Worm (Caenorhabditis elegans) whole organism, young adult: ENCODE data around the gene Y41D4A.1.

Source experiments
- B0019.2 ChIP-seq: fragments of 200-800 bp; sonication (Bioruptor generic); conservative IDR thresholded peaks from 2 replicates; pipeline ENCODE4 v1.3.6; 2022; ENCODE audit warnings: missing genetic modification reagents, missing genetic modification characterization, missing compliant biosample characterization
- B0336.3 ChIP-seq: fragments of 200-800 bp; sonication (Bioruptor generic); IDR thresholded peaks from 2 replicates; pipeline ENCODE4 v1.3.6; 2022; ENCODE audit warnings: missing genetic modification characterization, missing compliant biosample characterization
- C06A6.2 ChIP-seq: fragments of 200-800 bp; sonication (Bioruptor generic); conservative IDR thresholded peaks from 2 replicates; pipeline ENCODE4 v1.3.6; 2022; ENCODE audit warnings: missing genetic modification characterization, missing compliant biosample characterization
- F10E7.11 ChIP-seq: sonication (generic microtip); optimal IDR thresholded peaks from 2 replicates; lab custom pipeline; 2017; ENCODE audit warnings: mild to moderate bottlenecking, missing genetic modification characterization, moderate library complexity, missing compliant biosample characterization
- F22D6.2 ChIP-seq: sonication (generic microtip); optimal IDR thresholded peaks from 2 replicates; lab custom pipeline; 2016; ENCODE audit warnings: mild to moderate bottlenecking, missing genetic modification characterization, missing compliant biosample characterization
- F23B12.7 ChIP-seq: sonication (generic microtip); optimal IDR thresholded peaks from 2 replicates; lab custom pipeline; 2017; ENCODE audit warnings: missing genetic modification characterization, mild to moderate bottlenecking, missing compliant biosample characterization, antibody characterized with exemption, moderate library complexity; ENCODE audit not compliant: insufficient read depth
- F33H1.4 ChIP-seq: fragments of 200-800 bp; sonication (Bioruptor generic); IDR thresholded peaks from 2 replicates; pipeline ENCODE4 v1.3.6; 2022; ENCODE audit warnings: missing genetic modification reagents, missing genetic modification characterization, missing compliant biosample characterization
- F37B4.10 ChIP-seq: fragments of 200-800 bp; sonication (Bioruptor generic); IDR thresholded peaks from 2 replicates; pipeline ENCODE4 v1.3.6; 2022; ENCODE audit warnings: missing genetic modification characterization, missing compliant biosample characterization
- F49E8.2 ChIP-seq: sonication (generic microtip); optimal IDR thresholded peaks from 3 replicates; lab custom pipeline; 2017; ENCODE audit warnings: missing genetic modification characterization, mild to moderate bottlenecking, missing compliant biosample characterization, antibody characterized with exemption, moderate library complexity; ENCODE audit not compliant: insufficient read depth
- F52B5.7 ChIP-seq: sonication (generic microtip); optimal IDR thresholded peaks from 2 replicates; lab custom pipeline; 2016; ENCODE audit warnings: mild to moderate bottlenecking, missing genetic modification characterization, missing compliant biosample characterization
- Y53F4B.3 ChIP-seq: fragments of 200-800 bp; sonication (Bioruptor generic); IDR thresholded peaks from 2 replicates; pipeline ENCODE4 v1.3.6; 2022; ENCODE audit warnings: missing genetic modification reagents, missing genetic modification characterization, missing compliant biosample characterization
- Y53G8AR.9 ChIP-seq: fragments of 200-800 bp; sonication (Bioruptor generic); conservative IDR thresholded peaks from 2 replicates; pipeline ENCODE4 v1.3.6; 2022; ENCODE audit warnings: missing genetic modification reagents, missing genetic modification characterization, missing compliant biosample characterization
- akir-1 ChIP-seq: fragments of 200-800 bp; sonication (Bioruptor generic); optimal IDR thresholded peaks from 2 replicates; lab custom pipeline; 2018; ENCODE audit warnings: mild to moderate bottlenecking, missing genetic modification characterization, moderate library complexity, missing compliant biosample characterization
- attf-6 ChIP-seq: fragments of 200-800 bp; sonication (Bioruptor generic); IDR thresholded peaks from 2 replicates; pipeline ENCODE4 v1.3.6; 2022; ENCODE audit warnings: missing genetic modification reagents, missing genetic modification characterization, missing compliant biosample characterization
- ceh-100 ChIP-seq: fragments of 200-800 bp; sonication (Bioruptor generic); IDR thresholded peaks from 2 replicates; pipeline ENCODE4 v1.3.6; 2022; ENCODE audit warnings: missing genetic modification reagents, missing genetic modification characterization, missing compliant biosample characterization
- ceh-79 ChIP-seq: sonication (generic microtip); optimal IDR thresholded peaks from 2 replicates; lab custom pipeline; 2017; ENCODE audit warnings: mild to moderate bottlenecking, missing genetic modification characterization, missing compliant biosample characterization
- ceh-91 ChIP-seq: fragments of 200-800 bp; sonication (Bioruptor generic); IDR thresholded peaks from 2 replicates; pipeline ENCODE4 v1.3.6; 2022; ENCODE audit warnings: missing genetic modification reagents, missing genetic modification characterization, missing compliant biosample characterization
- egl-18 ChIP-seq: fragments of 200-800 bp; sonication (Bioruptor generic); IDR thresholded peaks from 2 replicates; pipeline ENCODE4 v1.3.6; 2022; ENCODE audit warnings: missing genetic modification reagents, missing genetic modification characterization, missing compliant biosample characterization
- egrh-3 ChIP-seq: fragments of 200-800 bp; sonication (Bioruptor generic); IDR thresholded peaks from 2 replicates; pipeline ENCODE4 v1.3.6; 2022; ENCODE audit warnings: missing genetic modification reagents, missing genetic modification characterization, missing compliant biosample characterization
- ekl-4 ChIP-seq: fragments of 200-800 bp; sonication (Bioruptor generic); IDR thresholded peaks from 2 replicates; pipeline ENCODE4 v1.3.6; 2022; ENCODE audit warnings: missing genetic modification reagents, missing genetic modification characterization, missing compliant biosample characterization
- hmg-1.2 ChIP-seq: fragments of 200-800 bp; sonication (Bioruptor generic); IDR thresholded peaks from 2 replicates; pipeline ENCODE4 v1.3.6; 2022; ENCODE audit warnings: missing genetic modification reagents, missing genetic modification characterization, missing compliant biosample characterization
- hrde-1 ChIP-seq: sonication (generic microtip); optimal IDR thresholded peaks from 2 replicates; lab custom pipeline; 2016; ENCODE audit warnings: missing genetic modification characterization, mild to moderate bottlenecking, missing compliant biosample characterization, moderate library complexity, missing genotype, missing genetic modification reagents, borderline replicate concordance
- hsf-1 ChIP-seq: fragments of 200-800 bp; sonication (Bioruptor generic); IDR thresholded peaks from 2 replicates; pipeline ENCODE4 v1.3.6; 2022; ENCODE audit warnings: missing genetic modification reagents, missing genetic modification characterization, missing compliant biosample characterization
- lag-1 ChIP-seq: fragments of 200-800 bp; sonication (Bioruptor generic); IDR thresholded peaks from 2 replicates; pipeline ENCODE4 v1.3.6; 2022; ENCODE audit warnings: missing genetic modification reagents, missing genetic modification characterization, missing compliant biosample characterization
- let-607 ChIP-seq, 2 experiments: fragments of 200-800 bp in 1 of 2; sonication (Bioruptor generic) in 1 of 2; sonication (generic microtip) in 1 of 2; optimal IDR thresholded peaks; 2 replicates each; lab custom pipeline; 2016 to 2018; ENCODE audit warnings: mild to moderate bottlenecking in 2 of 2, missing compliant biosample characterization in 2 of 2, missing genetic modification characterization in 2 of 2, moderate library complexity in 2 of 2, missing genotype in 1 of 2
- lir-1 ChIP-seq: fragments of 200-800 bp; sonication (Bioruptor generic); conservative IDR thresholded peaks from 2 replicates; pipeline ENCODE4 v1.3.6; 2022; ENCODE audit warnings: missing genetic modification reagents, missing genetic modification characterization, missing compliant biosample characterization
- lsl-1 ChIP-seq: fragments of 200-800 bp; sonication (Bioruptor generic); optimal IDR thresholded peaks from 2 replicates; lab custom pipeline; 2018; ENCODE audit warnings: mild to moderate bottlenecking, missing genetic modification characterization, moderate library complexity, missing compliant biosample characterization
- madf-10 ChIP-seq: sonication (generic microtip); optimal IDR thresholded peaks from 2 replicates; lab custom pipeline; 2016; ENCODE audit warnings: mild to moderate bottlenecking, missing genetic modification characterization, missing compliant biosample characterization
- madf-6 ChIP-seq: fragments of 200-800 bp; sonication (Bioruptor generic); IDR thresholded peaks from 2 replicates; pipeline ENCODE4 v1.3.6; 2022; ENCODE audit warnings: missing genetic modification reagents, missing genetic modification characterization, missing compliant biosample characterization
- madf-8 ChIP-seq: fragments of 200-800 bp; sonication (Bioruptor generic); conservative IDR thresholded peaks from 2 replicates; pipeline ENCODE4 v1.3.6; 2022; ENCODE audit warnings: missing genetic modification reagents, missing genetic modification characterization, missing compliant biosample characterization
- mcd-1 ChIP-seq: fragments of 200-800 bp; sonication (Bioruptor generic); IDR thresholded peaks from 2 replicates; pipeline ENCODE4 v1.3.6; 2022; ENCODE audit warnings: missing genetic modification reagents, missing genetic modification characterization, missing compliant biosample characterization
- nfya-1 ChIP-seq: sonication (generic microtip); optimal IDR thresholded peaks from 2 replicates; lab custom pipeline; 2017; ENCODE audit warnings: antibody characterized with exemption, missing compliant biosample characterization, missing genetic modification characterization, borderline replicate concordance; ENCODE audit not compliant: insufficient read depth
- nfya-2 ChIP-seq: fragments of 200-800 bp; sonication (Bioruptor generic); IDR thresholded peaks from 2 replicates; pipeline ENCODE4 v1.3.6; 2022; ENCODE audit warnings: missing genetic modification reagents, missing genetic modification characterization, missing compliant biosample characterization
- nhr-179 ChIP-seq: sonication (generic microtip); optimal IDR thresholded peaks from 2 replicates; lab custom pipeline; 2016; ENCODE audit warnings: mild to moderate bottlenecking, missing genetic modification characterization, missing compliant biosample characterization
- nhr-80 ChIP-seq: sonication (generic microtip); optimal IDR thresholded peaks from 2 replicates; lab custom pipeline; 2016; ENCODE audit warnings: missing genetic modification characterization, missing compliant biosample characterization
- sdz-38 ChIP-seq: sonication (generic microtip); optimal IDR thresholded peaks from 2 replicates; lab custom pipeline; 2016; ENCODE audit warnings: missing genotype, missing genetic modification characterization, missing compliant biosample characterization
- sea-2 ChIP-seq: fragments of 200-800 bp; sonication (Bioruptor generic); IDR thresholded peaks from 2 replicates; pipeline ENCODE4 v1.3.6; 2022; ENCODE audit warnings: missing genetic modification characterization, missing compliant biosample characterization
- snpc-1.1 ChIP-seq: sonication (generic microtip); optimal IDR thresholded peaks from 2 replicates; lab custom pipeline; 2017; ENCODE audit warnings: missing genetic modification characterization, mild to moderate bottlenecking, missing compliant biosample characterization, antibody characterized with exemption, moderate library complexity, missing genotype, missing genetic modification reagents; ENCODE audit not compliant: insufficient read depth
- snpc-1.3 ChIP-seq: sonication (generic microtip); optimal IDR thresholded peaks from 2 replicates; lab custom pipeline; 2017; ENCODE audit warnings: missing genetic modification characterization, mild to moderate bottlenecking, missing compliant biosample characterization, antibody characterized with exemption, moderate library complexity, missing genotype, missing genetic modification reagents; ENCODE audit not compliant: insufficient read depth
- snpc-3.4 ChIP-seq: sonication (generic microtip); optimal IDR thresholded peaks from 2 replicates; lab custom pipeline; 2017; ENCODE audit warnings: missing genetic modification characterization, mild to moderate bottlenecking, missing compliant biosample characterization, antibody characterized with exemption, moderate library complexity, missing genotype, missing genetic modification reagents
- snpc-4 ChIP-seq, 5 experiments: fragments of 150-350 bp in 1 of 5; sonication (generic microtip) in 4 of 5; optimal IDR thresholded peaks; 2 replicates each; lab custom pipeline; 2014 to 2018; ENCODE audit warnings: missing genetic modification characterization in 5 of 5, missing biosample characterization in 3 of 5, antibody characterized with exemption in 2 of 5, mild to moderate bottlenecking in 2 of 5, missing compliant biosample characterization in 2 of 5, missing genotype in 2 of 5, moderate library complexity in 2 of 5, missing genetic modification reagents in 1 of 5
- tbp1 ChIP-seq: fragments of 200-800 bp; sonication (Bioruptor generic); optimal IDR thresholded peaks from 2 replicates; lab custom pipeline; 2018; ENCODE audit warnings: mild to moderate bottlenecking, missing genetic modification characterization, missing compliant biosample characterization
- tlf-1 ChIP-seq: fragments of 200-800 bp; sonication (Bioruptor generic); optimal IDR thresholded peaks from 2 replicates; lab custom pipeline; 2018; ENCODE audit warnings: mild to moderate bottlenecking, missing genetic modification characterization, missing compliant biosample characterization
- unc-62 ChIP-seq: fragments of 150-350 bp; optimal IDR thresholded peaks from 2 replicates; lab custom pipeline; 2014; ENCODE audit warnings: missing biosample characterization, missing genetic modification reagents, missing genetic modification characterization
- xnd-1 ChIP-seq: sonication (generic microtip); optimal IDR thresholded peaks from 2 replicates; lab custom pipeline; 2016; ENCODE audit warnings: missing genotype, missing genetic modification reagents, missing genetic modification characterization, missing compliant biosample characterization
- zim-3 ChIP-seq: sonication (generic microtip); optimal IDR thresholded peaks from 2 replicates; lab custom pipeline; 2017; ENCODE audit warnings: mild to moderate bottlenecking, missing genetic modification characterization, moderate library complexity, missing compliant biosample characterization
- ztf-22 ChIP-seq: fragments of 200-800 bp; sonication (Bioruptor generic); optimal IDR thresholded peaks from 2 replicates; lab custom pipeline; 2018; ENCODE audit warnings: mild to moderate bottlenecking, missing genetic modification characterization, moderate library complexity, missing compliant biosample characterization

Gene Y41D4A.1

ce11 chrIV:1763452-1763851 lies 8.5 kb upstream of the Y41D4A.1 start (continued):
- TF ChIP-seq lir-1 (GFP tag; lab: Robert Waterston, UW): no peak
- peak; percentile 90 for TF ChIP-seq attf-6 (GFP tag; lab: Robert Waterston, UW)
- TF ChIP-seq snpc-3.4: peak; percentile 81
- no peak for TF ChIP-seq sea-2 (GFP tag; lab: Robert Waterston, UW)
- no peak for TF ChIP-seq Y53G8AR.9 (GFP tag; lab: Robert Waterston, UW)
- TF ChIP-seq zim-3 (tag; lab: Kevin White, UChicago): no peak
- peak; percentile 47 for TF ChIP-seq F33H1.4
- TF ChIP-seq lag-1 (GFP tag; lab: Robert Waterston, UW): no peak
- TF ChIP-seq F22D6.2 (tag; lab: Kevin White, UChicago): no peak
- no peak for TF ChIP-seq F10E7.11 (tag; lab: Kevin White, UChicago)
- TF ChIP-seq tbp1: peak; percentile 47
- peak; percentile 54 for TF ChIP-seq B0336.3 (GFP tag; lab: Robert Waterston, UW)
- 0 out of 2 replicates have a peak, but pooled peaks have one; percentile 28 for TF ChIP-seq ceh-100 (GFP tag; lab: Robert Waterston, UW)
- TF ChIP-seq ceh-79 (tag; lab: Kevin White, UChicago): no peak
- peak; percentile 64 for TF ChIP-seq lsl-1 (GFP tag; lab: Kevin White, UChicago)
- no peak for TF ChIP-seq B0019.2
- TF ChIP-seq snpc-1.3 (tag; lab: Kevin White, UChicago): no peak
- TF ChIP-seq mcd-1: peak; percentile 82
- TF ChIP-seq xnd-1 (tag; lab: Kevin White, UChicago): peak; percentile 58
- TF ChIP-seq F52B5.7: no peak
- TF ChIP-seq nfya-1 (tag; lab: Kevin White, UChicago): no peak
- no peak for TF ChIP-seq F37B4.10 (GFP tag; lab: Robert Waterston, UW)
- TF ChIP-seq ekl-4: peak; percentile 62; the same call in 1 of the 2 replicates
- no peak for TF ChIP-seq Y53F4B.3 (GFP tag; lab: Robert Waterston, UW)
- TF ChIP-seq hsf-1 (GFP tag; lab: Robert Waterston, UW): peak; percentile 59
- no peak for TF ChIP-seq ceh-91 (GFP tag; lab: Robert Waterston, UW)
- no peak for TF ChIP-seq nhr-179 (tag; lab: Kevin White, UChicago)
- no peak for TF ChIP-seq sdz-38 (tag; lab: Kevin White, UChicago)
- TF ChIP-seq nhr-80: no peak
- TF ChIP-seq C06A6.2 (GFP tag; lab: Robert Waterston, UW): no peak
- TF ChIP-seq ztf-22 (GFP tag; lab: Kevin White, UChicago): no peak
- TF ChIP-seq unc-62 (GFP tag; lab: Kevin White, UChicago): no peak
- TF ChIP-seq snpc-4 (GFP tag; optimal IDR thresholded peaks at IDR 0.05; lab: Kevin White, UChicago): peak; percentile 85
- peak; percentile 78 to 98 (median 92) for TF ChIP-seq snpc-4 (tag; optimal IDR thresholded peaks at IDR 0.05; lab: Kevin White, UChicago)
- TF ChIP-seq egl-18 (GFP tag; lab: Robert Waterston, UW): no peak
- peak; percentile 84 for TF ChIP-seq hmg-1.2 (GFP tag; lab: Robert Waterston, UW)
- peak; percentile 90 for TF ChIP-seq egrh-3 (GFP tag; lab: Robert Waterston, UW)
- no peak for TF ChIP-seq F23B12.7
- no peak for TF ChIP-seq madf-10
- no peak for TF ChIP-seq akir-1 (GFP tag; lab: Kevin White, UChicago)
- no peak for TF ChIP-seq nfya-2 (GFP tag; lab: Robert Waterston, UW)
- TF ChIP-seq madf-8 (GFP tag; lab: Robert Waterston, UW): no peak
- peak; percentile 89 for TF ChIP-seq snpc-1.1 (tag; lab: Kevin White, UChicago)
- no peak for TF ChIP-seq hrde-1 (tag; lab: Kevin White, UChicago)
- TF ChIP-seq tlf-1 (GFP tag; lab: Kevin White, UChicago): peak; percentile 9
- peak; percentile 69 for TF ChIP-seq madf-6
- no peak for TF ChIP-seq F49E8.2
- no peak for TF ChIP-seq let-607 (tag; optimal IDR thresholded peaks at IDR 0.05; lab: Kevin White, UChicago)
